Fruit fly (Drosophila melanogaster) Kc167 (cell line): ENCODE measurements around the gene CG18231.

Experiments
- Myc ChIP-seq: fragments of >200 bp; optimal IDR thresholded peaks from 2 replicates; lab custom pipeline; 2017; ENCODE audit warnings: missing external identifiers
- Sin3A ChIP-seq: fragments of >200 bp; optimal IDR thresholded peaks from 2 replicates; lab custom pipeline; 2018; ENCODE audit warnings: missing external identifiers
- h ChIP-seq: fragments of >200 bp; optimal IDR thresholded peaks from 3 replicates; lab custom pipeline; 2018; ENCODE audit warnings: missing external identifiers
- insv ChIP-seq: fragments of >200 bp; optimal IDR thresholded peaks from 3 replicates; lab custom pipeline; 2018; ENCODE audit warnings: missing external identifiers
- psq ChIP-seq: fragments of >200 bp; optimal IDR thresholded peaks from 2 replicates; lab custom pipeline; 2017; ENCODE audit warnings: missing external identifiers
- ttk ChIP-seq: sonication (Bioruptor generic); optimal IDR thresholded peaks from 2 replicates; lab custom pipeline; 2017; ENCODE audit warnings: missing external identifiers

Gene CG18231

DNA sequence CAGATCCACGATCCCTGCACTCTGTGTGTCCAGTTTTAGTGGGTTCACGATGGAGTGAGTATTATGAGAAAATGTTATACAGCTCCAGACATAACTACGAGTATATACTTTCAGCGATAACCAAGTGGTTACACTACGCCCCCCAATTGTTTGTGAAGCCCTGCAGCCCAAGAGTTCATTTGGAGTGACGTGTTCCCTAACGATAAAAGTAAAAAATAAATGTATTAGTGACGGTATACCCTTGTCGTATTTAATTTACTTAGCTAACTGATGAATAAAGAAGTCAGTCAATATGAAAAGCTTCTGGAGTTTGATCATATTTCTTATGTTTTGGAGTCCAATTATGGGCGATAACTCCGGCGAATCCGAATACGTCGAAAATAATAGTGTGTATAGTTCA lies at the start of gene CG18231:
Gene CG18231, plus strand, starts transcription at position 301 of the 400 bp plus-strand sequence.
- no peak for TF ChIP-seq Sin3A (lab: Kevin White, UChicago)
- TF ChIP-seq Myc = no peak
- no peak for TF ChIP-seq psq (lab: Kevin White, UChicago)
- TF ChIP-seq insv (lab: Kevin White, UChicago) = no peak
- TF ChIP-seq h (lab: Kevin White, UChicago) = no peak
- no peak for TF ChIP-seq ttk

DNA sequence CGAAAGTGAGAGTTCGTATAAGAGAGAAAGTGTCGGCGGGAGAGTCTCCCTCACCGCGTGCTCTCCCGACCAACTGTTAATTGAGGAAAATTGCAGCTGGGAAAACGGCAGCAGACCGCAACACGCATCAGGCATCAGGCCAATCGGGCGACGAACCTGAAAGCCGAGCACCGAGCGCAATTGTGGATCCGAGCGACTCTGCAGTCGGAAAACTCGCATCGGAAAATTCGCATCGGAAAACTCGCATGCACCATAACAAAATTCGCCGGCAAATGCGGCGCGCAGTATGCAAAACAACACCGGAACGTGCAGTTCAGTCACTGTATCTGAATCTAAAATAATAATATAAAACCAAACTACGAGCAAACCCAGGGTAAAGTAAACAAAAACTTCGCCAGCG lies 47.3 kb upstream of the CG18231 start, which contains the start of gene AstC-R1:
Gene AstC-R1, plus strand, starts transcription at position 301 of the 400 bp plus-strand sequence.
- TF ChIP-seq h (lab: Kevin White, UChicago) (no peak), insv (lab: Kevin White, UChicago) (no peak), Sin3A (lab: Kevin White, UChicago) (no peak), Myc (no peak), ttk (no peak), psq (lab: Kevin White, UChicago) (no peak)

DNA sequence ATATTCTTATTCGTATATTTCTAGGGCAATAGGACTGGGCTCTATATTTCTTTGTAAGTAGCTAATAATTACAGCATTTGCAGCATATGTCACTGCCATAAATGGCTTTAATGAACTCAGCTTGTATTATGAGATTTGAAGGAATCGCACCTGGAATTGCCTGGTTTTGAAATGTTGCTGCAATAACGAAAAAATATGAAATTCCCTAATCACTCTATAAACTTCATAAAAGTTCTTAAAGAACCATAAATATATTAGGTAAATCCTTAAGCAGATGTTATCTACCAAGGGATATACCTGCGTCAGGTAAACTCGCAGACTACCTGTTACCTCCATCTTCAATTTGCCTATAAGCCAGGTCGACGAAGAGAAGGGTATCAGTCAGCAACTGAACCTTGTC lies 18.9 kb upstream of the CG18231 start, which contains the start of gene CG7271:
Gene CG7271, plus strand, starts transcription at position 373 of the 400 bp plus-strand sequence.
- TF ChIP-seq Sin3A (lab: Kevin White, UChicago) = no peak
- TF ChIP-seq h (lab: Kevin White, UChicago) = no peak
- TF ChIP-seq ttk = no peak
- TF ChIP-seq insv (lab: Kevin White, UChicago) = no peak
- TF ChIP-seq psq (lab: Kevin White, UChicago) = no peak
- no peak for TF ChIP-seq Myc

DNA sequence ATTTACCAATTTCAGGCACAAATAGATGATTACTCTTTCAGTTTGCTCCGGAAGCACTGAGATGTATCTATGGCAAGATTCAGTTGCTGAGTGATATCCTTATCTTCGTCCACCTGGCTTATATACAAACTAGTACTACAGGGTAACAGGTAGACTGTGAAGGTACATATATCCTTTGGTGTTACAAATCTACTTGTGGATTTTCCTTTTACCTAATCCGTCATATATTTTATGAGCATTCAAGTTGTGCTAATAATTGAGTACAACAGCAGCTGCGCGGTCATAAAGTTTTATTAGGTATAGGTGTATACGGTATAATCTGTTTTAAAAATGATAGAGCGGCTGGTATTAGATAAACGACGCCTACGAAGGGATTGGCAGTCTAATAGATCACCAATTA lies 13.6 kb upstream of the CG18231 start, which contains the start of gene term:
Gene term, minus strand, starts transcription at position 101 of the 400 bp plus-strand sequence.
- TF ChIP-seq h (lab: Kevin White, UChicago) = no peak
- TF ChIP-seq Myc = no peak
- TF ChIP-seq ttk = no peak
- TF ChIP-seq insv (lab: Kevin White, UChicago) = no peak
- TF ChIP-seq psq (lab: Kevin White, UChicago) = no peak
- TF ChIP-seq Sin3A (lab: Kevin White, UChicago) = no peak

DNA sequence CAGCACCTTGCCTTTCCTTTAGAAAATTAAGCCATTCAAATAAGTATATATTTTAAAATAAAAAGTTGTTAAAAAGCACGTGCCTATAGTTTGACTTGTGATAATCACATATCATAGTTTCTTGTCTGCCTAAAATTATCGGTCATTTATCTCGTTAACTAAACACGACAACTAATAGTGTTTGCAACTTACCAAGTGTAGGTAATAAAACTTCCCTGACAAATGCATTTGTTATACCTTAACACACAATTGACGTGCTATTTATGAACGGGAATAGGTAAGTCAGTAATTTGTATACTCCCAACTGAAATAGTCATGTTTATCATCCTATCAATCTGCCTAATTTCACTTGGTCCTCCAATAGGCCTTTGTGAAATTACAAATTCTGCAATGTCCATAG lies 4.1 kb upstream of the CG18231 start, which contains the start of gene CG18234:
Gene CG18234, plus strand, starts transcription at position 301 of the 400 bp plus-strand sequence.
- TF ChIP-seq Myc (no peak), psq (lab: Kevin White, UChicago) (no peak), h (lab: Kevin White, UChicago) (no peak), insv (lab: Kevin White, UChicago) (no peak), ttk (no peak), Sin3A (lab: Kevin White, UChicago) (no peak)

DNA sequence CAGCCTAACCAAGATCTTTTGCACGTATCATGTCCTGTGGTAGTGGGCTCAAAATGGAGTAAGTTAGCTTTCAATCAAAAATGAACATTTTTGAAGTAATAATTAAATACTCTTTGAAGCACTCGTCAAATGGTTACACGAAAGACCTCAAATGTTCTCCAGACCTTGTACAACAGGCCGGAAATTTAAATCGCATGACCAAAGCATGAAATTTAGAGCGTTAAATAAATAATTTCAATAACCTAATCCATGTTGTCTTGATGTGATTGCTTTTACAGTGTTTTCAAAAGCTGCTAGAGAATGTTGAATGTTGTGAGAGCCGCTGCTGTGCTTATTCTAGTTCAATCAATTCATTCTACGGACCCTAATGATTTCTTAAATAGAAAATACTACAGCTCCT lies 2.1 kb upstream of the CG18231 start, which contains the start of gene CG18233:
Gene CG18233, plus strand, starts transcription at position 301 of the 400 bp plus-strand sequence.
- no peak for TF ChIP-seq insv (lab: Kevin White, UChicago)
- no peak for TF ChIP-seq Sin3A (lab: Kevin White, UChicago)
- TF ChIP-seq psq (lab: Kevin White, UChicago) = no peak
- TF ChIP-seq ttk = no peak
- TF ChIP-seq Myc = no peak
- no peak for TF ChIP-seq h (lab: Kevin White, UChicago)

DNA sequence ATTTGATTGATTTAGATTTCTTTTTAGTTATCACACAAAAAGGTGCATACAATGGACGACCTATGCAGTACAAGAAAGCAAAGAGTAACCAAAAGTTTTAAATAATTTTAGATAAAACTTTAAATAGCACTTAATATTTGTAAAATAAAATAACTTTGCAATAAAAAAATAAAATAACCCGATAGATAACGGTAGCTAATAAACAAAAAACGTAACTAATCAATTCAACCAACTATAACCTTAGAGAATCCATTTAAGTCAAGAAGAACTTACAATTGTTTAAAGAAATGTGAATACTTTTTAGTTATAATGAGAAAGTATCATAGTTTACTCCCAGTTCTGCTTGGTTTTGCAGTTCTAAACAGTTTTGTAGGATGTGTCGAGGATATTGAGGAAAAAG lies 2.1 kb downstream of the CG18231 start, which contains the start of gene CG32201:
Gene CG32201, plus strand, starts transcription at position 301 of the 400 bp plus-strand sequence.
- TF ChIP-seq h (lab: Kevin White, UChicago) = no peak
- TF ChIP-seq Myc = no peak
- TF ChIP-seq insv (lab: Kevin White, UChicago) = no peak
- TF ChIP-seq Sin3A (lab: Kevin White, UChicago) = no peak
- no peak for TF ChIP-seq ttk

DNA sequence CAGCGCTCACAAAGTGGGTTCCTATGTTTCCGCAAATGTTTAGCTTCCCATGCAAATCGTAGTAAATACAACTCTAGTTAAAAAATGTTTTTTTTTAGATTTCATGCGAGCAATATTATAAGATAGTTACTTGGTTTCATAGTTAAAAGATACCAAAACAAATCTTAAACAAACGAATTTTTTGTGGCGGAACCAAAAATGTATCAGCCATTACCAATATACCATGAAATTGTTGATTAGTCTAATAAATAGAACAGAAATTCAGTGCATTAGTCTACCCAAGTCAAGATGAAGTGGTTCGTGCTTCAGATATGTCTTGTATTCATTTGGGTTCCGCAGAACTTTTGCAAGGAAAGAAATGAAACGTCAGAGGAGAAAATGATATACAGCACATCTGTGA lies 4.3 kb downstream of the CG18231 start, which contains the start of gene CG32199:
Gene CG32199, plus strand, starts transcription at position 301 of the 400 bp plus-strand sequence.
- TF ChIP-seq psq (lab: Kevin White, UChicago) (no peak), Myc (no peak), Sin3A (lab: Kevin White, UChicago) (no peak), insv (lab: Kevin White, UChicago) (no peak), h (lab: Kevin White, UChicago) (no peak), ttk (no peak)

DNA sequence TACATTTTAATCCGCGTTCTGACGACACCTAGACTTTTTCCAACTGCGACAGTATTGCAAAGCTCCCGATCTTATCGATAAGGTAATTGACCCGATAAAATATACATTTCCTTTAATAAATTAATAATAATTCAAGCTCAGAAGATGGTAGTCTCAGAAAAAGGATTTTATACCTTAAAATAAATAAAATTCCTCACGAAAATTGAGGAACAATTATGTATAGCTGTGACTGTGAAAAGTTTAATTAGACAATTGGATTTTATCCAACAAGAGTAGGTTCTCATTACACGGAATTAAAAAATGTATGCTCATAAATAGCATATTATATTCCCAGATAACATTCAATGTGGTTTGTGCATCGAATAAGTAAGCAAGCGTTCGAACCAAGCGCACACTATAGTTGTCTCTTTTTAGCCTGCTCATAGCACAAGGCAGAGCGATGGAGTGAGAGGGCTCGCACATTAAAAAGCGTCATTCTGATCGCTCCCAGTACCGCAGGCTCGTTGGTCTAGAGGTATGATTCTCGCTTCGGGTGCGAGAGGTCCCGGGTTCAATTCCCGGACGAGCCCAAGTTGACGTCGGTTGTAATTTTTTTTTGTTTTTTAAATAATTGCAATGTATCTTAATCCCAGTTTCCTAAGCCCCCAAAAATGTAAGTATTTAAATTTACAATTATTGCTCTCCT lies 10.8 kb downstream of the CG18231 start, which contains the start of the genes CG13380 and CG4174:
Gene CG13380, minus strand, starts transcription at position 51 of the 685 bp plus-strand sequence.
Gene CG4174, minus strand, starts transcription at position 51 of the 685 bp plus-strand sequence.
- TF ChIP-seq psq (lab: Kevin White, UChicago) (no peak), insv (lab: Kevin White, UChicago) (no peak), Sin3A (lab: Kevin White, UChicago) (no peak), h (lab: Kevin White, UChicago) (no peak), ttk (no peak), Myc (no peak)

DNA sequence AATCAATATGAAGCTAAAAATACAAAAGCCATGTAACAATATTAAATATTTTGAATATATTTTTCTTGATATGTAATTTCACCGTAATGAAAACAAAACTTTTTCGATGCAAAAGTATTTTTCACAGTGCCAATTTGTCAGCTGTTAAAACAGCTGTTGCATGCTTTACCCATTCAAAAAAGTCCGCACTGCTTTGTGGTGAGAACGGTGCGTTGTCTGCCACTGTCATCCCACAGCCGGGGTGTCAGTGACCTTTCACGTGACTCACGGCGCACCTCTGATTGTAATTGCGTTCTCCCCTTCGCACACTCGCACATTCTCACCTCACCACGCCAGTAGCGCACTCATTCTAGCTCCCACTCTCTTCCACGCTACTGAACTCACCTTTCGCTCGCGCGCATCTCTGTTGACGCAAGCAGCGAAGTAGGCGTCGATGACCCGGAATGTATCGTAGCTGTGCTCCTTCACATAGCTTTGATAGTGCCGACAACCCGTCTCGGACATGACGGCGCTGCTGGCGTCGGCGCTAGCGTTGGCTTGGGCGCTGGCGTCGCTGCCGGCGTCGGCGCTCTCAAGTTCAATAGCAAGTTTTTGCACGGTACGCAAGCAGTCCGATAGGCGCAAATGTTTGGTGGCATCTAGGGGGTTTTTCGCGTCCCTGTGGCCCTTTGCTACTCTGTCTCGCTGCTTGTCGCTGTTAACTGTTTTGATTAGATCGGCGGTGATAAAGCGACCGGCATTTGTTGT lies 13.9 kb downstream of the CG18231 start:
- TF ChIP-seq Myc (no peak), h (lab: Kevin White, UChicago) (no peak), Sin3A (lab: Kevin White, UChicago) (no peak), insv (lab: Kevin White, UChicago) (no peak), psq (lab: Kevin White, UChicago) (no peak), ttk (no peak)

DNA sequence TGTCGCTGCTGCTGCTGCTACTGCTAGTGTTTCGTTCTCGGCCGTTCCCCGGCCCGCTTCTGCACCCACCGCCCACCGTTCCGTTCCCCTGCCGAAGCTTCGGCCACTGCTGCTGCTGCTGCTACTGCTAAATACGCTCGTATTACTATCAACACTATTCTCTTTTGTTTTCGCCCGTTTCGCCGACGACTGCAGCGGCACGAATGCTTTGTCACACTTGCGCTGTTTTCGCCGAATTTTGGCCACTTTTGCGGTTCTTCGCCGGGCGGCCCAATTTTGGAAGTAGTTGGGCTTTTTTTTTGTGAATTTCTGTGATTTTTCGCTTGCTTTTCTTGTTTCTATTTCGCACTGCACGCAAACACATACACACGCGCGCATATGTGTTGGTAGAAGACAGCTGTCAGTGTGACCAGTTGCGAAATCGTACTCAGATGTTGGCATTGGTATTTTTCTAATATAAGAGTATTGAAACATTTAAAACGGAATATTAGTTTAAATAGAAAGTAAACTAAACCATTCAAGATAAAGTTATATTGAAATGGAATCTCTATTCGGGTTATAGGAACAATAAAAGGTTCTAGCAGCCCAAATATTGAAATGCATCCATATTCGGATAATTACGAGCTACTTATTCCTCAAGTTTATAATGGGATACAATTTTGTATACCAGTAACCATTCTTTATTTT lies 14.6 kb downstream of the CG18231 start, which contains the start of gene not:
Gene not, minus strand, starts transcription at position 395 of the 687 bp plus-strand sequence.
- TF ChIP-seq psq (lab: Kevin White, UChicago) = no peak
- TF ChIP-seq Myc = no peak
- TF ChIP-seq insv (lab: Kevin White, UChicago) = no peak
- no peak for TF ChIP-seq Sin3A (lab: Kevin White, UChicago)
- TF ChIP-seq h (lab: Kevin White, UChicago) = no peak
- no peak for TF ChIP-seq ttk
